Fruit fly (Drosophila melanogaster): Measurements from ENCODE around the gene Awh.

Awh gene

dm6 chr3L:3852842-3853241, 6.8 kb downstream of the Awh start:
- no peak for TF ChIP-seq cic (GFP tag; optimal IDR thresholded peaks at IDR 0.05)
- TF ChIP-seq CG12768 (GFP tag; optimal IDR thresholded peaks at IDR 0.05), result no peak
- no peak for TF ChIP-seq CG11617 (GFP tag; optimal IDR thresholded peaks at IDR 0.05)
- no peak for TF ChIP-seq CG7045 (GFP tag; optimal IDR thresholded peaks at IDR 0.05)
- no peak for TF ChIP-seq Crg-1 (GFP tag; optimal IDR thresholded peaks at IDR 0.05)
- no peak for TF ChIP-seq bab1 (GFP tag; optimal IDR thresholded peaks at IDR 0.05)
- no peak for TF ChIP-seq ovo (GFP tag; optimal IDR thresholded peaks at IDR 0.05)
- TF ChIP-seq CG33017 (tag; optimal IDR thresholded peaks at IDR 0.05), result no peak

- TF ChIP-seq tj (GFP tag; optimal IDR thresholded peaks at IDR 0.05), result no peak
- no peak for TF ChIP-seq Hr96 (GFP tag; optimal IDR thresholded peaks at IDR 0.05)
These were observed 9.4 kb downstream of the Awh start for dm6 chr3L:3855194-3855980.

dm6 chr3L:3856004-3856403, 10.0 kb downstream of the Awh start:
- peak; percentile 61 for TF ChIP-seq kay (GFP tag; ENCODE audit: borderline replicate concordance)
- TF ChIP-seq CG11617 (GFP tag; optimal IDR thresholded peaks at IDR 0.05), result no peak
- no peak for TF ChIP-seq bab1 (GFP tag; optimal IDR thresholded peaks at IDR 0.05)

- TF ChIP-seq Mnt (GFP tag; optimal IDR thresholded peaks at IDR 0.05) (no peak), CG11617 (GFP tag; optimal IDR thresholded peaks at IDR 0.05) (no peak), ovo (GFP tag; optimal IDR thresholded peaks at IDR 0.05) (no peak), CG1620 (GFP tag; optimal IDR thresholded peaks at IDR 0.05) (no peak), Hr96 (GFP tag; optimal IDR thresholded peaks at IDR 0.05) (no peak), toe (GFP tag; optimal IDR thresholded peaks at IDR 0.05) (no peak), Clk (GFP tag; optimal IDR thresholded peaks at IDR 0.05) (no peak), CG7101 (tag; optimal IDR thresholded peaks at IDR 0.05) (no peak), bab1 (GFP tag; optimal IDR thresholded peaks at IDR 0.05) (no peak), pad (GFP tag; optimal IDR thresholded peaks at IDR 0.05) (no peak), kay (GFP tag; ENCODE audit: borderline replicate concordance) (no peak), CG14711 (tag; optimal IDR thresholded peaks at IDR 0.05) (no peak), CG33017 (tag; optimal IDR thresholded peaks at IDR 0.05) (no peak), tj (GFP tag; optimal IDR thresholded peaks at IDR 0.05) (no peak), CG12768 (GFP tag; optimal IDR thresholded peaks at IDR 0.05) (no peak), CG5204 (GFP tag; optimal IDR thresholded peaks at IDR 0.05) (no peak), cnc (optimal IDR thresholded peaks at IDR 0.05) (no peak), cic (GFP tag; optimal IDR thresholded peaks at IDR 0.05) (no peak)
These were observed 16.7 kb downstream of the Awh start for dm6 chr3L:3862504-3863380.

- no peak for TF ChIP-seq CG11617 (GFP tag; optimal IDR thresholded peaks at IDR 0.05)
- TF ChIP-seq pad (GFP tag; optimal IDR thresholded peaks at IDR 0.05), result no peak
- no peak for TF ChIP-seq toe (GFP tag; optimal IDR thresholded peaks at IDR 0.05)
- TF ChIP-seq Hr96 (GFP tag; optimal IDR thresholded peaks at IDR 0.05), result no peak
- TF ChIP-seq CG5204 (GFP tag; optimal IDR thresholded peaks at IDR 0.05), result no peak
- TF ChIP-seq Mnt (GFP tag; optimal IDR thresholded peaks at IDR 0.05), result no peak
- no peak for TF ChIP-seq cnc (optimal IDR thresholded peaks at IDR 0.05)
- TF ChIP-seq CG7101 (tag; optimal IDR thresholded peaks at IDR 0.05), result no peak
- no peak for TF ChIP-seq Crg-1 (GFP tag; optimal IDR thresholded peaks at IDR 0.05)
- no peak for TF ChIP-seq CG14711 (tag; optimal IDR thresholded peaks at IDR 0.05)
- no peak for TF ChIP-seq Clk (GFP tag; optimal IDR thresholded peaks at IDR 0.05)
- no peak for TF ChIP-seq CG1620 (GFP tag; optimal IDR thresholded peaks at IDR 0.05)
- TF ChIP-seq cic (GFP tag; optimal IDR thresholded peaks at IDR 0.05), result no peak
- TF ChIP-seq CG33017 (tag; optimal IDR thresholded peaks at IDR 0.05), result no peak
- no peak for TF ChIP-seq CG12768 (GFP tag; optimal IDR thresholded peaks at IDR 0.05)
- TF ChIP-seq tj (GFP tag; optimal IDR thresholded peaks at IDR 0.05), result no peak
- TF ChIP-seq ovo (GFP tag; optimal IDR thresholded peaks at IDR 0.05), result no peak
- TF ChIP-seq bab1 (GFP tag; optimal IDR thresholded peaks at IDR 0.05), result no peak
- TF ChIP-seq CG7045 (GFP tag; optimal IDR thresholded peaks at IDR 0.05), result no peak
These were observed 17.5 kb downstream of the Awh start for dm6 chr3L:3863462-3863861.

dm6 chr3L:3865290-3865891, 19.4 kb downstream of the Awh start:
- no peak for TF ChIP-seq CG11617 (GFP tag; optimal IDR thresholded peaks at IDR 0.05)
- TF ChIP-seq CG5204 (GFP tag; optimal IDR thresholded peaks at IDR 0.05), result no peak
- no peak for TF ChIP-seq Crg-1 (GFP tag; optimal IDR thresholded peaks at IDR 0.05)
- no peak for TF ChIP-seq Hr96 (GFP tag; optimal IDR thresholded peaks at IDR 0.05)

Data from whole organism, adult.